Worm (Caenorhabditis elegans): ENCODE results near the gene C09H10.5.

Gene C09H10.5

DNA sequence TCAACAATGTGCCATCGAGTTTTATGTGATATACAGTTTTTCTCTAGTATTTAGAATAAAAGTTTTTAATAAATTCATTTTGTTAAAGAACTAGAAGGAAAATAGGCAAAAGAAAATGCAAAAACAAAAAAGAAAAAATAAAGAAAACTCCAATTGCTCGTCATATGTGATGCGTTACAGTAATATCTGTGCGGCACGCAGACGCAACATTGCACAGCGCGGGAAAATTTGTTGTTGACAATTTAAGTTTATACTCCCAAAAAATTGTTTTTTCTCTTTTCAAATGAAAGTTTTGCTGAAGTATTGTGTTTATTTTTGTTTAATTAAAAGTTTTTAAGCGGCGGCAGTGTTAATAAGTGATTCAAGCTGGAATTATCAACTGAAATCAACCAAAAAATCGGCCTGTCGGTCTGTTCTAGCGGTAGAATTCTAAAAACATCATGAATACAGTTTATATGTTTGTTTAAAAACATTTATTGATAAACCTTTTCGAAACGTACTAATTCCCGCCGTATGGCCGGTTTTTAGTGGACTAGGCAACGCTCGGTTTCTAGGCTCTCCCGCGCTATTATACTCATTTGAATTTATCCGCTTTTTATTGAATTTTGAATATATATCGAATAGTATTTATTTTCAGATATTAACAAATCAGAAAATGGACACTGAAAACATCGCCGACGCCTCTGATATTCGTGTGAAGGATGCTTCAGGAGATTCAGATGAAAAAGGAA, 2.6 kb upstream of the C09H10.5 start, which contains the start of gene nasp-1 (continued):
- no peak for TF ChIP-seq sptf-2 (GFP tag; optimal IDR thresholded peaks at IDR 0.05)
- no peak for TF ChIP-seq egl-44 (GFP tag; IDR thresholded peaks at IDR 0.05)
- no peak for TF ChIP-seq nfyb-1 (GFP tag; IDR thresholded peaks at IDR 0.05)
- TF ChIP-seq F37B4.10 (GFP tag; IDR thresholded peaks at IDR 0.05): no peak
- no peak for TF ChIP-seq bed-1 (GFP tag; IDR thresholded peaks at IDR 0.05)
- TF ChIP-seq ccch-3 (GFP tag; optimal IDR thresholded peaks at IDR 0.05): no peak
- no peak for TF ChIP-seq madf-3 (GFP tag; IDR thresholded peaks at IDR 0.05)
- no peak for TF ChIP-seq F39B2.1 (GFP tag; IDR thresholded peaks at IDR 0.05)
- TF ChIP-seq dpff-1 (tag; optimal IDR thresholded peaks at IDR 0.05): no peak
- TF ChIP-seq die-1 (tag; optimal IDR thresholded peaks at IDR 0.05): no peak
- no peak for TF ChIP-seq lag-1 (GFP tag; IDR thresholded peaks at IDR 0.05)
- no peak for TF ChIP-seq K11D2.4 (GFP tag; IDR thresholded peaks at IDR 0.05)
- TF ChIP-seq B0261.1 (tag; optimal IDR thresholded peaks at IDR 0.05): no peak
- TF ChIP-seq Y95B8A.8 (GFP tag; IDR thresholded peaks at IDR 0.05): no peak
- no peak for TF ChIP-seq T07F8.4 (tag; optimal IDR thresholded peaks at IDR 0.05)
- no peak for TF ChIP-seq cebp-1 (GFP tag; IDR thresholded peaks at IDR 0.05)
- TF ChIP-seq cebp-1 (tag; optimal IDR thresholded peaks at IDR 0.05): peak; percentile 19
- no peak for TF ChIP-seq pbrm-1 (GFP tag; IDR thresholded peaks at IDR 0.05)
- no peak for TF ChIP-seq zfh-2 (GFP tag; conservative IDR thresholded peaks at IDR 0.05)
- TF ChIP-seq lir-1 (GFP tag; conservative IDR thresholded peaks at IDR 0.05): no peak
- TF ChIP-seq efl-1 (GFP tag; optimal IDR thresholded peaks at IDR 0.05): peak; percentile 94
- TF ChIP-seq let-607 (tag; optimal IDR thresholded peaks at IDR 0.05): no peak
- no peak for TF ChIP-seq F57C9.4 (tag; optimal IDR thresholded peaks at IDR 0.05)
- no peak for TF ChIP-seq B0019.2 (GFP tag; conservative IDR thresholded peaks at IDR 0.05)
- no peak for TF ChIP-seq atf-7 (tag; optimal IDR thresholded peaks at IDR 0.05)
- no peak for TF ChIP-seq rec-8 (tag; optimal IDR thresholded peaks at IDR 0.05)
- TF ChIP-seq F49E8.2 (tag; optimal IDR thresholded peaks at IDR 0.05; ENCODE audit: insufficient read depth): peak; percentile 50
- TF ChIP-seq rpc-1 (optimal IDR thresholded peaks at IDR 0.05): no peak
- no peak for TF ChIP-seq rpc-1 (tag; optimal IDR thresholded peaks at IDR 0.05)
- TF ChIP-seq nhr-90 (tag; optimal IDR thresholded peaks at IDR 0.05): no peak
- TF ChIP-seq fkh-3 (tag; optimal IDR thresholded peaks at IDR 0.05): no peak
- no peak for TF ChIP-seq nhr-179 (tag; optimal IDR thresholded peaks at IDR 0.05)
- peak; percentile 83 for TF ChIP-seq dpl-1 (GFP tag; optimal IDR thresholded peaks at IDR 0.05)
- TF ChIP-seq ZK185.1 (tag; optimal IDR thresholded peaks at IDR 0.05; ENCODE audit: poor library complexity, severe bottlenecking): no peak
- no peak for TF ChIP-seq unc-130 (GFP tag; optimal IDR thresholded peaks at IDR 0.05)
- peak in 1 of 3 experiments; percentile 3 for TF ChIP-seq lin-35 (GFP tag; optimal IDR thresholded peaks at IDR 0.05)
- no peak for TF ChIP-seq Y67H2A.10 (GFP tag; conservative IDR thresholded peaks at IDR 0.05)
- TF ChIP-seq nhr-27 (tag; optimal IDR thresholded peaks at IDR 0.05): no peak
- TF ChIP-seq zim-3 (tag; optimal IDR thresholded peaks at IDR 0.05): no peak
- TF ChIP-seq nfya-2 (GFP tag; IDR thresholded peaks at IDR 0.05): no peak
- peak; percentile 69; the same call in 1 of the 2 replicates for TF ChIP-seq hsf-1 (GFP tag; IDR thresholded peaks at IDR 0.05)
- no peak for TF ChIP-seq lsy-27 (tag; optimal IDR thresholded peaks at IDR 0.05; ENCODE audit: borderline replicate concordance, insufficient read depth)
- TF ChIP-seq hmg-20 (GFP tag; IDR thresholded peaks at IDR 0.05): no peak
- TF ChIP-seq snpc-4 (GFP tag; optimal IDR thresholded peaks at IDR 0.05): no peak
- no peak for TF ChIP-seq snpc-4 (tag; optimal IDR thresholded peaks at IDR 0.05)
